Fruit fly (Drosophila melanogaster): ENCODE measurements around the gene Eip78C.

Gene Eip78C

DNA sequence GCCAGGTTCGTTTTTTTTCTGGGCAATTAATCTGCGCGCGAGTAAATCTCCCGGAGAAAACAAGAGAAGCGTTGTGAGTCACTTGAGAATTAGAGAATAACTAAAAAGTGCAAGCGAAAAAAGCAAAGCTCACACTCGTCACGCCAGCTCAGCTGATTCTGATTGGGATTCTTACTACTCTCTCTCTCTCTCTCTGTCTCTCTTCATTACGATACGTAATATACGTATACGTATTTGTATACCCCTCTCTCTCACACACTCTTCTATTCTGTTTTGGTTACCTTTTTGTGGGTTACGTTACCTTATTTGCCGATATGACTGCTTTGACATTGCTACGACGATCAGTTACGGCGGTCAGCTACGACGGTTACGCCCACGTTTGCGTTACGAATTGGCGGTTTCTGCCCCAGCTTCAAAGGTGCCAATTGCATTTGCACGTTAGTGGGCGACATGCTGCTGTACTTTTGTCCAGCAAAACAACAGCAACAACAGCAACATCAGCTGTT is 23.6 kb upstream of the Eip78C start, which contains the start of the genes Targ1, CG10512 and Targ2:
Gene Targ1, minus strand, starts transcription at position 106 of the 506 bp plus-strand sequence.
Gene CG10512, plus strand, starts transcription at position 144 of the 506 bp plus-strand sequence.
Gene Targ2, minus strand, starts transcription at position 456 of the 506 bp plus-strand sequence.
- TF ChIP-seq CG12391 (tag; optimal IDR thresholded peaks at IDR 0.05) (no peak), CG14710 (tag; optimal IDR thresholded peaks at IDR 0.05) (no peak), CG2120 (GFP tag; optimal IDR thresholded peaks at IDR 0.05) (no peak), CG3995 (GFP tag; optimal IDR thresholded peaks at IDR 0.05) (no peak), Six4 (GFP tag; optimal IDR thresholded peaks at IDR 0.05) (no peak), insv (GFP tag; optimal IDR thresholded peaks at IDR 0.05) (peak in 1 of 2 experiments; percentile 66), Dip2 (GFP tag; IDR thresholded peaks at IDR 0.05) (no peak), grn (GFP tag; optimal IDR thresholded peaks at IDR 0.05) (no peak), ERR (GFP tag; optimal IDR thresholded peaks at IDR 0.05) (no peak), en (GFP tag; optimal IDR thresholded peaks at IDR 0.05) (no peak), ftz-f1 (GFP tag; optimal IDR thresholded peaks at IDR 0.05) (no peak), hkb (optimal IDR thresholded peaks at IDR 0.05) (no peak), hkb (GFP tag; IDR thresholded peaks at IDR 0.05) (peak; percentile 24; the same call in 1 of the 2 replicates), Hr78 (GFP tag; optimal IDR thresholded peaks at IDR 0.05) (peak in 1 of 2 experiments; percentile 31), CG34224 (GFP tag; IDR thresholded peaks at IDR 0.05; ENCODE audit: partially characterized antibody) (peak; percentile 48; the same call in 2 of the 3 replicates), CG16863 (GFP tag; optimal IDR thresholded peaks at IDR 0.05) (no peak), sug (tag; optimal IDR thresholded peaks at IDR 0.05) (no peak), CG11560 (tag; IDR thresholded peaks at IDR 0.05) (no peak), CG4424 (GFP tag; optimal IDR thresholded peaks at IDR 0.05) (no peak), Spps (tag; optimal IDR thresholded peaks at IDR 0.05) (no peak), CG11695 (GFP tag; IDR thresholded peaks at IDR 0.05) (no peak), Ets65A (GFP tag) (no peak), HLH4C (GFP tag; IDR thresholded peaks at IDR 0.05; ENCODE audit: partially characterized antibody) (peak; percentile 49; the same call in 1 of the 3 replicates), ham (GFP tag; IDR thresholded peaks at IDR 0.05) (no peak), CG34376 (GFP tag; optimal IDR thresholded peaks at IDR 0.05) (peak; percentile 51), Ravus (GFP tag; IDR thresholded peaks at IDR 0.05) (no peak), Usf (GFP tag; optimal IDR thresholded peaks at IDR 0.05) (no peak), bsh (GFP tag; optimal IDR thresholded peaks at IDR 0.05) (peak in 1 of 2 experiments; percentile 50), crp (GFP tag; optimal IDR thresholded peaks at IDR 0.05) (peak in 1 of 2 experiments; percentile 49), CG31224 (GFP tag; IDR thresholded peaks at IDR 0.05) (no peak), ash1 (GFP tag; optimal IDR thresholded peaks at IDR 0.05) (no peak), vvl (GFP tag; IDR thresholded peaks at IDR 0.05) (no peak), CG4328 (GFP tag; optimal IDR thresholded peaks at IDR 0.05) (no peak), z (GFP tag; IDR thresholded peaks at IDR 0.05) (no peak), CG10209 (GFP tag; optimal IDR thresholded peaks at IDR 0.05) (no peak), Pdp1 (GFP tag; optimal IDR thresholded peaks at IDR 0.05) (peak in 1 of 2 experiments; percentile 7), CG14965 (GFP tag; optimal IDR thresholded peaks at IDR 0.05; ENCODE audit: borderline replicate concordance) (no peak), CG6791 (GFP tag; IDR thresholded peaks at IDR 0.05; ENCODE audit: partially characterized antibody) (no peak), sens (GFP tag) (peak; percentile 45), Chrac-16 (GFP tag; optimal IDR thresholded peaks at IDR 0.05) (no peak), ewg (GFP tag; optimal IDR thresholded peaks at IDR 0.05) (peak; percentile 49), CG2199 (GFP tag; IDR thresholded peaks at IDR 0.05) (0 out of 3 replicates have a peak, but pooled peaks have one; percentile 17), CG17361 (GFP tag; IDR thresholded peaks at IDR 0.05) (no peak), CG8478 (optimal IDR thresholded peaks at IDR 0.05) (peak; percentile 76), nau (GFP tag; optimal IDR thresholded peaks at IDR 0.05) (no peak), CG1832 (GFP tag; optimal IDR thresholded peaks at IDR 0.05) (peak; percentile 28), wdn (GFP tag; IDR thresholded peaks at IDR 0.05) (no peak), maf-S (GFP tag; optimal IDR thresholded peaks at IDR 0.05) (no peak), CG13287 (GFP tag; IDR thresholded peaks at IDR 0.05; ENCODE audit: partially characterized antibody) (0 out of 2 replicates have a peak, but pooled peaks have one; percentile 21), br (optimal IDR thresholded peaks at IDR 0.05) (no peak), sr (GFP tag; IDR thresholded peaks at IDR 0.05) (peak; percentile 65; the same call in 1 of the 3 replicates)

Data from whole organism, embryonic.